Fruit fly (Drosophila melanogaster) whole organism, embryonic: ENCODE measurements around the gene CG4270.
A peak's percentile ranks its signal among the peaks of the same experiment; 100 is the strongest.

Experiments used
- Ada2b ChIP-seq: fragments of 200-800 bp; sonication (Bioruptor generic); IDR thresholded peaks from 2 replicates; pipeline ENCODE4 v1.3.6; 2022; ENCODE audit warnings: missing biosample characterization, missing genetic modification characterization
- Aef1 ChIP-seq: fragments of 200-800 bp; sonication (Bioruptor generic); IDR thresholded peaks from 3 replicates; pipeline ENCODE4 v1.3.6; 2022; ENCODE audit warnings: missing biosample characterization, missing genetic modification characterization
- Antp ChIP-seq: fragments of 200-800 bp; sonication (Bioruptor generic); optimal IDR thresholded peaks from 3 replicates; lab custom pipeline; 2016; ENCODE audit warnings: missing biosample characterization, missing genetic modification characterization
- Atf6 ChIP-seq: fragments of 200-800 bp; sonication (Bioruptor generic); IDR thresholded peaks from 2 replicates; pipeline ENCODE4 v1.3.6; 2022; ENCODE audit warnings: missing biosample characterization, missing genetic modification characterization
- Awh ChIP-seq: fragments of 200-800 bp; sonication (Bioruptor generic); IDR thresholded peaks from 2 replicates; pipeline ENCODE4, ENCODE4 v1.3.6; 2022; ENCODE audit warnings: missing biosample characterization, missing genetic modification characterization
- B-H2 ChIP-seq: fragments of 200-800 bp; sonication (Bioruptor generic); optimal IDR thresholded peaks from 2 replicates; lab custom pipeline; 2018; ENCODE audit warnings: missing biosample characterization, mild to moderate bottlenecking, missing genetic modification characterization
- C15 ChIP-seq: fragments of 200-800 bp; sonication (Bioruptor generic); IDR thresholded peaks from 3 replicates; pipeline ENCODE4 v1.3.6; 2022; ENCODE audit warnings: missing biosample characterization, missing genetic modification characterization
- CG11504 ChIP-seq: fragments of 200-800 bp; sonication (Bioruptor generic); optimal IDR thresholded peaks from 3 replicates; lab custom pipeline; 2019; ENCODE audit warnings: missing biosample characterization, mild to moderate bottlenecking, missing genetic modification characterization, moderate library complexity
- CG15073 ChIP-seq: fragments of 200-800 bp; sonication (Bioruptor generic); optimal IDR thresholded peaks from 2 replicates; lab custom pipeline; 2016; ENCODE audit warnings: missing biosample characterization, missing genetic modification characterization
- CG2202 ChIP-seq: fragments of 200-800 bp; sonication (Bioruptor generic); optimal IDR thresholded peaks from 2 replicates; lab custom pipeline; 2018; ENCODE audit warnings: missing biosample characterization, mild to moderate bottlenecking, missing genetic modification characterization
- CG33557 ChIP-seq: fragments of 200-800 bp; sonication (Bioruptor generic); optimal IDR thresholded peaks from 2 replicates; lab custom pipeline; 2019; ENCODE audit warnings: missing biosample characterization, mild to moderate bottlenecking, missing genetic modification characterization, moderate library complexity
- CG4424 ChIP-seq: fragments of 200-800 bp; sonication (Bioruptor generic); optimal IDR thresholded peaks from 3 replicates; lab custom pipeline; 2016; ENCODE audit warnings: missing biosample characterization, missing genetic modification characterization
- CG7928 ChIP-seq: fragments of 200-800 bp; sonication (Bioruptor generic); optimal IDR thresholded peaks from 2 replicates; lab custom pipeline; 2017; ENCODE audit warnings: missing biosample characterization, mild to moderate bottlenecking, missing genetic modification characterization
- CG8290 ChIP-seq, 3 experiments: fragments of 200-800 bp; sonication (Bioruptor generic); optimal IDR thresholded peaks; 2 replicates each; lab custom pipeline; 2016 to 2019; ENCODE audit warnings: missing biosample characterization in 3 of 3, missing genetic modification characterization in 3 of 3, mild to moderate bottlenecking in 2 of 3, moderate library complexity in 1 of 3
- CrebB ChIP-seq: fragments of 200-800 bp; sonication (Bioruptor generic); optimal IDR thresholded peaks from 3 replicates; lab custom pipeline; 2018; ENCODE audit warnings: missing biosample characterization, mild to moderate bottlenecking, missing genetic modification characterization
- Doc2 ChIP-seq: fragments of 200-800 bp; sonication (Bioruptor generic); IDR thresholded peaks from 2 replicates; pipeline ENCODE4 v1.3.6; 2022; ENCODE audit warnings: missing biosample characterization, missing genetic modification characterization
- Drgx ChIP-seq: fragments of 200-800 bp; sonication (Bioruptor generic); IDR thresholded peaks from 2 replicates; pipeline ENCODE4 v1.3.6; 2022; ENCODE audit warnings: missing biosample characterization, missing genetic modification characterization
- Elba2 ChIP-seq: fragments of 200-800 bp; sonication (Bioruptor generic); optimal IDR thresholded peaks from 3 replicates; lab custom pipeline; 2016; ENCODE audit warnings: missing biosample characterization, missing genetic modification characterization
- HHEX ChIP-seq: fragments of 200-800 bp; sonication (Bioruptor generic); optimal IDR thresholded peaks from 3 replicates; lab custom pipeline; 2017; ENCODE audit warnings: missing biosample characterization, mild to moderate bottlenecking, missing genetic modification characterization, missing genetic modification reagents
- HmgZ ChIP-seq: fragments of 200-800 bp; sonication (Bioruptor generic); optimal IDR thresholded peaks from 2 replicates; lab custom pipeline; 2018; ENCODE audit warnings: missing biosample characterization, mild to moderate bottlenecking, missing genetic modification characterization
- Jarid2 ChIP-seq: fragments of 200-800 bp; sonication (Bioruptor generic); optimal IDR thresholded peaks from 3 replicates; lab custom pipeline; 2017; ENCODE audit warnings: mild to moderate bottlenecking, missing biosample characterization, missing genetic modification reagents, missing genetic modification characterization
- NC2α ChIP-seq: fragments of 200-800 bp; sonication (Bioruptor generic); optimal IDR thresholded peaks from 2 replicates; lab custom pipeline; 2016; ENCODE audit warnings: missing biosample characterization, missing genetic modification characterization
- NC2β ChIP-seq: fragments of 200-800 bp; sonication (Bioruptor generic); optimal IDR thresholded peaks from 2 replicates; lab custom pipeline; 2016; ENCODE audit warnings: missing biosample characterization, missing genetic modification characterization
- Poxn ChIP-seq: fragments of 200-800 bp; sonication (Bioruptor generic); IDR thresholded peaks from 2 replicates; pipeline ENCODE4 v1.3.6; 2022; ENCODE audit warnings: missing biosample characterization, missing genetic modification characterization
- Side ChIP-seq: fragments of 200-800 bp; sonication (Bioruptor generic); optimal IDR thresholded peaks from 2 replicates; lab custom pipeline; 2016; ENCODE audit warnings: missing biosample characterization, missing genetic modification characterization
- cad ChIP-seq: fragments of >200 bp; optimal IDR thresholded peaks from 2 replicates; lab custom pipeline; 2017; ENCODE audit warnings: missing biosample characterization, missing genetic modification characterization
- da ChIP-seq: fragments of 200-800 bp; sonication (Bioruptor generic); optimal IDR thresholded peaks from 2 replicates; lab custom pipeline; 2016; ENCODE audit warnings: missing biosample characterization, missing genetic modification characterization
- dati ChIP-seq: fragments of 200-800 bp; sonication (Bioruptor generic); IDR thresholded peaks from 2 replicates; pipeline ENCODE4 v1.3.6; 2022; ENCODE audit warnings: missing biosample characterization, missing genetic modification characterization
- eve ChIP-seq, 2 experiments: fragments of >200 bp; optimal IDR thresholded peaks; 2 replicates each; lab custom pipeline; 2017; ENCODE audit warnings: missing biosample characterization in 2 of 2, missing genetic modification characterization in 2 of 2
- exex ChIP-seq: fragments of 200-800 bp; sonication (Bioruptor generic); optimal IDR thresholded peaks from 4 replicates; lab custom pipeline; 2018; ENCODE audit warnings: missing biosample characterization, mild to moderate bottlenecking, missing genetic modification characterization, moderate library complexity
- gfzf ChIP-seq: fragments of 200-800 bp; sonication (Bioruptor generic); optimal IDR thresholded peaks from 2 replicates; lab custom pipeline; 2016; ENCODE audit warnings: missing biosample characterization, mild to moderate bottlenecking, missing genetic modification characterization, moderate library complexity
- jumu ChIP-seq: fragments of 200-800 bp; sonication (Bioruptor generic); optimal IDR thresholded peaks from 3 replicates; lab custom pipeline; 2016; ENCODE audit warnings: missing biosample characterization, missing genetic modification characterization
- kay ChIP-seq: fragments of 200-800 bp; sonication (Bioruptor generic); optimal IDR thresholded peaks from 2 replicates; lab custom pipeline; 2016; ENCODE audit warnings: missing biosample characterization, missing genetic modification characterization
- lov ChIP-seq, 2 experiments: fragments of 200-800 bp in 1 of 2; fragments of >200 bp in 1 of 2; sonication (Bioruptor generic) in 1 of 2; IDR thresholded peaks in 1 of 2; optimal IDR thresholded peaks in 1 of 2; 2 replicates in 1 of 2; 3 replicates in 1 of 2; pipeline versions ENCODE4 v1.3.6 to Lab custom; 2017 to 2022; ENCODE audit warnings: missing biosample characterization in 1 of 2, missing genetic modification characterization in 1 of 2
- nerfin-1 ChIP-seq: fragments of 200-800 bp; sonication (Bioruptor generic); optimal IDR thresholded peaks from 3 replicates; lab custom pipeline; 2019; ENCODE audit warnings: missing biosample characterization, mild to moderate bottlenecking, missing genetic modification characterization, moderate library complexity
- nerfin-2 ChIP-seq: fragments of 200-800 bp; sonication (Bioruptor generic); IDR thresholded peaks from 2 replicates; pipeline ENCODE4 v1.3.6; 2022; ENCODE audit warnings: missing biosample characterization, missing genetic modification characterization; ENCODE audit not compliant: partially characterized antibody
- ranshi ChIP-seq: fragments of 200-800 bp; sonication (Bioruptor generic); IDR thresholded peaks from 2 replicates; pipeline ENCODE4 v1.3.6; 2022; ENCODE audit warnings: missing biosample characterization, missing genetic modification characterization
- ro ChIP-seq: fragments of 200-800 bp; sonication (Bioruptor generic); IDR thresholded peaks from 2 replicates; pipeline ENCODE4 v1.3.6; 2022; ENCODE audit warnings: missing biosample characterization, missing genetic modification characterization
- scrt ChIP-seq: fragments of 200-800 bp; sonication (Bioruptor generic); optimal IDR thresholded peaks from 2 replicates; lab custom pipeline; 2018; ENCODE audit warnings: missing biosample characterization, mild to moderate bottlenecking, missing genetic modification characterization, moderate library complexity
- seq ChIP-seq: fragments of 200-800 bp; sonication (Bioruptor generic); IDR thresholded peaks from 2 replicates; pipeline ENCODE4 v1.3.6; 2022; ENCODE audit warnings: missing biosample characterization, missing genetic modification characterization
- toy ChIP-seq: fragments of 200-800 bp; sonication (Bioruptor generic); IDR thresholded peaks from 2 replicates; pipeline ENCODE4 v1.3.6; 2022; ENCODE audit warnings: missing biosample characterization, missing genetic modification characterization
- trem ChIP-seq: fragments of 200-800 bp; optimal IDR thresholded peaks from 3 replicates; lab custom pipeline; 2019; ENCODE audit warnings: missing biosample characterization, mild to moderate bottlenecking, missing genetic modification characterization, moderate library complexity
- tup ChIP-seq: fragments of 200-800 bp; sonication (Bioruptor generic); optimal IDR thresholded peaks from 2 replicates; lab custom pipeline; 2016; ENCODE audit warnings: missing biosample characterization, mild to moderate bottlenecking, missing genetic modification characterization, moderate library complexity
- wek ChIP-seq: fragments of 200-800 bp; sonication (Bioruptor generic); optimal IDR thresholded peaks from 3 replicates; lab custom pipeline; 2018; ENCODE audit warnings: missing biosample characterization, mild to moderate bottlenecking, missing genetic modification characterization, moderate library complexity
- yki ChIP-seq: fragments of >200 bp; optimal IDR thresholded peaks from 3 replicates; lab custom pipeline; 2018
- zen ChIP-seq: fragments of 200-800 bp; sonication (Bioruptor generic); optimal IDR thresholded peaks from 3 replicates; lab custom pipeline; 2018; ENCODE audit warnings: missing biosample characterization, mild to moderate bottlenecking, missing genetic modification characterization, moderate library complexity

The CG4270 gene

DNA sequence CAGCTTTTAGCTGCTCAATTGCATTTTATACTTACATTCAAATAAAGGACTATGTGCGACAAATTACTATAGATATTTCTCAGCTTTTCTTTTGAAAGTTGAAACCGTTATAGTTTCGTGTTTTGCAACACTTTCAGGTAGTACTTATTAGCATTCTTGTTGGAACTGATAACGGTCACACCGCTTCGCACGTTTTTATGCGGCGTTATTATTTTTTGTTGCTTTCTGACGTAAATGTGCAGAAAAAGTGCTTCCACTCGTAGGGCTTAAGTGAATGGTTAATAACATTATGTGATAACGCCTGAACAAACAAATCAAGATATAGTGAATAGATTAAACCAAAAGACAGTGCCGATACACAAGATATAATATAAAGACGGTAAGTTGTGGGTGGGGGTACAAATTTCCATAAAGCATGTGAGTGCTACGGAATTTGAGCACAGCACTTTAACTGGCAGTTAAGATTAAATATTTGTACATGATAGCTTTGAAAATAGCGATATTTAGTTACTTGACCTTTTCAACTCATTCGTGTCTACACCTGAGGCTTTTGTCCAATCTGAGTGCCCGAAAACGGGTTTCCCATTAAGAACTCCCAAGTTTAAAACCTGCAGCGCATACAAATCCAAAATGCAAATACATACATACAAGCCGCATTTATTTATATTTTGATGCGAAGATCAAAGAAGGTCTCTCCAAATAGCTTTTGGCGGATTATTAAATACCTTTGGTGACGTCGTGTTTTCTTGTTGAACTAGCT, 42.5 kb upstream of the CG4270 start, which contains the start of gene papi (continued):
- TF ChIP-seq ranshi (no peak), CG4424 (GFP tag; lab: Kevin White, UChicago) (no peak), CG15073 (GFP tag; lab: Kevin White, UChicago) (no peak), lov (optimal IDR thresholded peaks at IDR 0.05; lab: Kevin White, UChicago) (no peak), lov (GFP tag; IDR thresholded peaks at IDR 0.05; lab: Robert Waterston, UW) (no peak), Ada2b (no peak), Side (GFP tag; lab: Kevin White, UChicago) (peak; percentile 23), Antp (GFP tag; lab: Kevin White, UChicago) (no peak), CG33557 (GFP tag; lab: Kevin White, UChicago) (no peak), NC2α (GFP tag; lab: Kevin White, UChicago) (no peak), Doc2 (no peak), dati (GFP tag; lab: Robert Waterston, UW) (no peak), da (no peak), CG11504 (tag; lab: Kevin White, UChicago) (no peak), trem (peak; percentile 52), cad (GFP tag; lab: Kevin White, UChicago) (no peak), jumu (no peak), eve (GFP tag; optimal IDR thresholded peaks at IDR 0.05; lab: Kevin White, UChicago) (no peak), Elba2 (GFP tag; lab: Kevin White, UChicago) (peak; percentile 78), Atf6 (GFP tag; lab: Robert Waterston, UW) (no peak), Awh (GFP tag; lab: Robert Waterston, UW) (no peak), wek (GFP tag; lab: Kevin White, UChicago) (no peak), Poxn (GFP tag; lab: Robert Waterston, UW) (no peak), nerfin-2 (no peak), CG2202 (tag; lab: Kevin White, UChicago) (no peak), gfzf (peak; percentile 82), zen (no peak), tup (GFP tag; lab: Kevin White, UChicago) (no peak), CrebB (tag; lab: Kevin White, UChicago) (no peak), C15 (GFP tag; lab: Robert Waterston, UW) (no peak), Jarid2 (GFP tag; lab: Kevin White, UChicago) (no peak), kay (GFP tag; lab: Kevin White, UChicago) (no peak), NC2β (no peak), exex (peak; percentile 57), CG7928 (GFP tag; lab: Kevin White, UChicago) (no peak), toy (GFP tag; lab: Robert Waterston, UW) (no peak), yki (lab: Kevin White, UChicago) (no peak), scrt (peak; percentile 19), HmgZ (tag; lab: Kevin White, UChicago) (peak; percentile 52), ro (GFP tag; lab: Robert Waterston, UW) (no peak), CG8290 (GFP tag; optimal IDR thresholded peaks at IDR 0.05; lab: Kevin White, UChicago) (no peak), CG8290 (tag; optimal IDR thresholded peaks at IDR 0.05; lab: Kevin White, UChicago) (peak in 1 of 2 experiments; percentile 34), B-H2 (peak; percentile 53), HHEX (GFP tag; lab: Kevin White, UChicago) (no peak), Drgx (GFP tag; lab: Robert Waterston, UW) (no peak), seq (GFP tag; lab: Robert Waterston, UW) (no peak), nerfin-1 (tag; lab: Kevin White, UChicago) (peak; percentile 90), Aef1 (GFP tag; lab: Robert Waterston, UW) (no peak)
